Worm (Caenorhabditis elegans) whole organism, L1 larva: ENCODE results near the gene ZK686.2.
A peak's percentile ranks its signal among the peaks of the same experiment; 100 is the strongest.

ENCODE experiments used
- C16A3.4 ChIP-seq: fragments of 150-350 bp; optimal IDR thresholded peaks from 2 replicates; lab custom pipeline; 2014; ENCODE audit warnings: missing biosample characterization, missing genetic modification characterization
- C34B4.2 ChIP-seq: sonication (generic microtip); optimal IDR thresholded peaks from 2 replicates; lab custom pipeline; 2017; ENCODE audit warnings: mild to moderate bottlenecking, missing genetic modification characterization, missing compliant biosample characterization
- F16B12.6 ChIP-seq: fragments of 150-350 bp; optimal IDR thresholded peaks from 2 replicates; lab custom pipeline; 2014; ENCODE audit warnings: missing biosample characterization, missing genetic modification characterization
- Y116A8C.19 ChIP-seq: sonication (generic microtip); optimal IDR thresholded peaks from 2 replicates; lab custom pipeline; 2016; ENCODE audit warnings: missing compliant biosample characterization, missing genetic modification characterization, borderline replicate concordance
- aha-1 ChIP-seq: fragments of 150-350 bp; optimal IDR thresholded peaks from 2 replicates; lab custom pipeline; 2014; ENCODE audit warnings: missing biosample characterization, missing genetic modification characterization
- ama-1 ChIP-seq: fragments of 150-350 bp; optimal IDR thresholded peaks from 2 replicates; lab custom pipeline; 2014
- blmp-1 ChIP-seq: fragments of 150-350 bp; optimal IDR thresholded peaks from 2 replicates; lab custom pipeline; 2014; ENCODE audit warnings: missing biosample characterization, missing genetic modification characterization
- ceh-63 ChIP-seq: fragments of 200-800 bp; sonication (Bioruptor generic); optimal IDR thresholded peaks from 2 replicates; lab custom pipeline; 2018; ENCODE audit warnings: mild to moderate bottlenecking, missing genetic modification characterization, missing compliant biosample characterization
- ces-1 ChIP-seq: fragments of 150-350 bp; optimal IDR thresholded peaks from 2 replicates; lab custom pipeline; 2014; ENCODE audit warnings: missing biosample characterization, missing genetic modification reagents, missing genetic modification characterization
- dpl-1 ChIP-seq, 3 experiments: fragments of 150-350 bp in 2 of 3; sonication (generic microtip) in 1 of 3; optimal IDR thresholded peaks; 2 replicates each; lab custom pipeline; 2014 to 2017; ENCODE audit warnings: missing biosample characterization in 3 of 3, missing genetic modification characterization in 3 of 3, missing genetic modification reagents in 3 of 3
- dsc-1 ChIP-seq: sonication (generic microtip); optimal IDR thresholded peaks from 2 replicates; lab custom pipeline; 2016; ENCODE audit warnings: mild to moderate bottlenecking, missing genetic modification characterization, missing compliant biosample characterization
- efl-3 ChIP-seq: fragments of 200-800 bp; sonication (Bioruptor generic); optimal IDR thresholded peaks from 2 replicates; lab custom pipeline; 2018; ENCODE audit warnings: mild to moderate bottlenecking, missing genetic modification characterization, missing compliant biosample characterization
- egl-27 ChIP-seq, 2 experiments: fragments of 150-350 bp in 1 of 2; sonication (generic microtip); optimal IDR thresholded peaks; 3 replicates each; lab custom pipeline; 2017 to 2018; ENCODE audit warnings: missing biosample characterization in 2 of 2, missing genetic modification characterization in 2 of 2, missing genetic modification reagents in 2 of 2
- elt-2 ChIP-seq: sonication (generic microtip); optimal IDR thresholded peaks from 2 replicates; lab custom pipeline; 2016; ENCODE audit warnings: missing genetic modification characterization, mild to moderate bottlenecking, inconsistent platforms, missing compliant biosample characterization, missing genetic modification reagents
- elt-3 ChIP-seq, 6 experiments: fragments of 150-350 bp in 1 of 6; sonication (generic microtip); optimal IDR thresholded peaks; 2 replicates each; lab custom pipeline; 2017 to 2018; ENCODE audit warnings: missing biosample characterization in 6 of 6, missing genetic modification characterization in 6 of 6, inconsistent platforms in 1 of 6
- fkh-10 ChIP-seq: sonication (generic microtip); optimal IDR thresholded peaks from 2 replicates; lab custom pipeline; 2017; ENCODE audit warnings: missing biosample characterization, missing genetic modification reagents, missing genetic modification characterization
- fkh-4 ChIP-seq: sonication (generic microtip); optimal IDR thresholded peaks from 2 replicates; lab custom pipeline; 2016; ENCODE audit warnings: missing compliant biosample characterization, missing genetic modification characterization, borderline replicate concordance
- fkh-8 ChIP-seq: sonication (generic microtip); optimal IDR thresholded peaks from 2 replicates; lab custom pipeline; 2016; ENCODE audit warnings: mild to moderate bottlenecking, missing genetic modification characterization, missing compliant biosample characterization
- fos-1 ChIP-seq: fragments of 150-350 bp; optimal IDR thresholded peaks from 2 replicates; lab custom pipeline; 2014; ENCODE audit warnings: missing biosample characterization, missing genetic modification characterization
- hlh-17 ChIP-seq: fragments of 200-800 bp; sonication (Bioruptor generic); optimal IDR thresholded peaks from 2 replicates; lab custom pipeline; 2018; ENCODE audit warnings: missing genetic modification characterization, mild to moderate bottlenecking, missing compliant biosample characterization, moderate library complexity, borderline replicate concordance
- hlh-4 ChIP-seq: sonication (generic microtip); optimal IDR thresholded peaks from 2 replicates; lab custom pipeline; 2016; ENCODE audit warnings: mild to moderate bottlenecking, missing genetic modification characterization, missing compliant biosample characterization
- hpl-2 ChIP-seq: fragments of 150-350 bp; optimal IDR thresholded peaks from 2 replicates; lab custom pipeline; 2014; ENCODE audit warnings: missing biosample characterization, missing genetic modification reagents, missing genetic modification characterization
- isw-1 ChIP-seq: fragments of 200-800 bp; sonication (Bioruptor generic); IDR thresholded peaks from 2 replicates; pipeline ENCODE4 v1.3.6; 2022; ENCODE audit warnings: missing genetic modification characterization, missing compliant biosample characterization
- jun-1 ChIP-seq: fragments of 150-350 bp; optimal IDR thresholded peaks from 2 replicates; lab custom pipeline; 2014; ENCODE audit warnings: missing biosample characterization, missing genetic modification reagents, missing genetic modification characterization
- lin-13 ChIP-seq: fragments of 150-350 bp; optimal IDR thresholded peaks from 2 replicates; lab custom pipeline; 2014; ENCODE audit warnings: missing biosample characterization, missing genetic modification reagents, missing genetic modification characterization
- lin-14 ChIP-seq: fragments of 200-800 bp; sonication (Bioruptor generic); optimal IDR thresholded peaks from 2 replicates; lab custom pipeline; 2018; ENCODE audit warnings: mild to moderate bottlenecking, missing genetic modification characterization, moderate library complexity, missing compliant biosample characterization
- lin-15B ChIP-seq: fragments of 150-350 bp; sonication (generic microtip); optimal IDR thresholded peaks from 3 replicates; lab custom pipeline; 2014; ENCODE audit warnings: missing biosample characterization, missing genetic modification characterization
- lin-35 ChIP-seq, 2 experiments: fragments of 150-350 bp; optimal IDR thresholded peaks; 2 replicates each; lab custom pipeline; 2014; ENCODE audit warnings: missing biosample characterization in 2 of 2, missing genetic modification characterization in 2 of 2, missing genetic modification reagents in 2 of 2
- lir-3 ChIP-seq: sonication (generic microtip); optimal IDR thresholded peaks from 2 replicates; lab custom pipeline; 2016; ENCODE audit warnings: mild to moderate bottlenecking, missing genetic modification characterization, moderate library complexity, missing compliant biosample characterization; ENCODE audit not compliant: poor library complexity
- lsy-2 ChIP-seq, 2 experiments: fragments of 150-350 bp; optimal IDR thresholded peaks; 2 replicates each; lab custom pipeline; 2014; ENCODE audit warnings: missing biosample characterization in 2 of 2, missing genetic modification characterization in 2 of 2
- mef-2 ChIP-seq: fragments of 150-350 bp; optimal IDR thresholded peaks from 2 replicates; lab custom pipeline; 2014; ENCODE audit warnings: missing biosample characterization, missing genetic modification characterization
- mep-1 ChIP-seq: fragments of 150-350 bp; optimal IDR thresholded peaks from 2 replicates; lab custom pipeline; 2014; ENCODE audit warnings: missing biosample characterization, missing genetic modification characterization
- nhr-12 ChIP-seq: sonication (generic microtip); optimal IDR thresholded peaks from 2 replicates; lab custom pipeline; 2017; ENCODE audit warnings: missing biosample characterization, missing genetic modification characterization
- nhr-19 ChIP-seq: fragments of 200-800 bp; sonication (Bioruptor generic); conservative IDR thresholded peaks from 2 replicates; pipeline ENCODE4 v1.3.6; 2022; ENCODE audit warnings: missing genetic modification characterization, missing compliant biosample characterization
- nhr-20 ChIP-seq: sonication (generic microtip); optimal IDR thresholded peaks from 2 replicates; lab custom pipeline; 2016; ENCODE audit warnings: mild to moderate bottlenecking, missing genetic modification characterization, missing compliant biosample characterization
- nhr-237 ChIP-seq: fragments of 150-350 bp; optimal IDR thresholded peaks from 2 replicates; lab custom pipeline; 2014; ENCODE audit warnings: missing biosample characterization, missing genetic modification characterization
- nhr-28 ChIP-seq: fragments of 150-350 bp; optimal IDR thresholded peaks from 2 replicates; lab custom pipeline; 2014; ENCODE audit warnings: missing biosample characterization, missing genetic modification characterization
- nhr-76 ChIP-seq: sonication (generic microtip); optimal IDR thresholded peaks from 2 replicates; lab custom pipeline; 2017; ENCODE audit warnings: missing biosample characterization, missing genetic modification characterization
- nhr-77 ChIP-seq: fragments of 150-350 bp; optimal IDR thresholded peaks from 2 replicates; lab custom pipeline; 2014; ENCODE audit warnings: missing biosample characterization, missing genetic modification characterization
- nhr-84 ChIP-seq: sonication (generic microtip); optimal IDR thresholded peaks from 2 replicates; lab custom pipeline; 2017; ENCODE audit warnings: missing biosample characterization, missing genetic modification characterization
- nhr-85 ChIP-seq: sonication (generic microtip); peaks from one replicate; lab custom pipeline; 2016; ENCODE audit warnings: missing genetic modification characterization, inconsistent platforms, missing compliant biosample characterization
- pax-3 ChIP-seq: fragments of 200-800 bp; sonication (Bioruptor generic); optimal IDR thresholded peaks from 2 replicates; lab custom pipeline; 2018; ENCODE audit warnings: mild to moderate bottlenecking, missing genetic modification characterization, moderate library complexity, missing compliant biosample characterization
- snpc-4 ChIP-seq: fragments of 150-350 bp; optimal IDR thresholded peaks from 2 replicates; lab custom pipeline; 2014; ENCODE audit warnings: missing biosample characterization, missing genetic modification characterization
- snu-23 ChIP-seq: sonication (generic microtip); optimal IDR thresholded peaks from 2 replicates; lab custom pipeline; 2016; ENCODE audit warnings: missing genetic modification characterization, missing compliant biosample characterization
- sptf-1 ChIP-seq: fragments of 150-350 bp; optimal IDR thresholded peaks from 2 replicates; lab custom pipeline; 2014; ENCODE audit warnings: missing biosample characterization, missing genetic modification characterization
- sup-37 ChIP-seq: fragments of 200-800 bp; sonication (Bioruptor generic); optimal IDR thresholded peaks from 2 replicates; lab custom pipeline; 2018; ENCODE audit warnings: mild to moderate bottlenecking, missing genetic modification characterization, missing compliant biosample characterization
- unc-130 ChIP-seq: fragments of 150-350 bp; optimal IDR thresholded peaks from 2 replicates; lab custom pipeline; 2017; ENCODE audit warnings: missing biosample characterization, missing genetic modification characterization, inconsistent platforms
- unc-62 ChIP-seq: fragments of 150-350 bp; optimal IDR thresholded peaks from 2 replicates; lab custom pipeline; 2014; ENCODE audit warnings: missing biosample characterization, missing genetic modification reagents, missing genetic modification characterization
- unc-98 ChIP-seq: fragments of 200-800 bp; sonication (Bioruptor generic); IDR thresholded peaks from 2 replicates; pipeline ENCODE4 v1.3.6; 2022; ENCODE audit warnings: missing genetic modification characterization, missing compliant biosample characterization
- vab-15 ChIP-seq: sonication (generic microtip); optimal IDR thresholded peaks from 2 replicates; lab custom pipeline; 2017; ENCODE audit warnings: missing genotype, mild to moderate bottlenecking, missing genetic modification characterization, missing compliant biosample characterization
- xbp-1 ChIP-seq: sonication (generic microtip); optimal IDR thresholded peaks from 2 replicates; lab custom pipeline; 2016; ENCODE audit warnings: missing genetic modification characterization, missing compliant biosample characterization
- zip-4 ChIP-seq: fragments of 200-800 bp; sonication (Bioruptor generic); optimal IDR thresholded peaks from 2 replicates; lab custom pipeline; 2018; ENCODE audit warnings: mild to moderate bottlenecking, missing genetic modification characterization, moderate library complexity, missing compliant biosample characterization

Gene ZK686.2

ce11 chrIII:7769965-7770364, 4.1 kb upstream of the ZK686.2 start, which contains the start of gene snu-23 (continued):
- TF ChIP-seq nhr-12 (tag; lab: Kevin White, UChicago): no peak
- TF ChIP-seq Y116A8C.19 (tag; lab: Kevin White, UChicago): no peak
- TF ChIP-seq elt-3 (tag; optimal IDR thresholded peaks at IDR 0.05; lab: Kevin White, UChicago): no peak
- TF ChIP-seq sptf-1 (tag; lab: Kevin White, UChicago): no peak
- no peak for TF ChIP-seq sup-37
- no peak for TF ChIP-seq egl-27 (tag; optimal IDR thresholded peaks at IDR 0.05; lab: Kevin White, UChicago)
- TF ChIP-seq nhr-20 (tag; lab: Kevin White, UChicago): no peak
- no peak for TF ChIP-seq C34B4.2 (tag; lab: Kevin White, UChicago)
- TF ChIP-seq hlh-4: no peak
- TF ChIP-seq fkh-8 (tag; lab: Kevin White, UChicago): no peak
- no peak for TF ChIP-seq nhr-19 (GFP tag; lab: Robert Waterston, UW)
- TF ChIP-seq nhr-77 (tag; lab: Kevin White, UChicago): no peak
- TF ChIP-seq nhr-237: no peak
- no peak for TF ChIP-seq C16A3.4
- TF ChIP-seq dsc-1 (tag; lab: Kevin White, UChicago): no peak
- no peak for TF ChIP-seq unc-98
- no peak for TF ChIP-seq fkh-4
- peak; percentile 10 to 48 (median 17) for TF ChIP-seq dpl-1 (GFP tag; optimal IDR thresholded peaks at IDR 0.05; lab: Kevin White, UChicago)
- TF ChIP-seq lin-14 (GFP tag; lab: Kevin White, UChicago): peak; percentile 24
- TF ChIP-seq zip-4: no peak
- no peak for TF ChIP-seq unc-62
- no peak for TF ChIP-seq nhr-85 (tag; lab: Kevin White, UChicago)
- TF ChIP-seq ceh-63 (GFP tag; lab: Kevin White, UChicago): no peak
- TF ChIP-seq mef-2 (tag; lab: Kevin White, UChicago): no peak
- no peak for TF ChIP-seq lir-3 (tag; lab: Kevin White, UChicago)
- peak; percentile 81 for TF ChIP-seq F16B12.6 (tag; lab: Kevin White, UChicago)
- no peak for TF ChIP-seq hlh-17 (GFP tag; lab: Kevin White, UChicago)
- peak; percentile 9 for TF ChIP-seq xbp-1 (tag; lab: Kevin White, UChicago)
- TF ChIP-seq blmp-1 (tag; lab: Kevin White, UChicago): peak; percentile 11
- TF ChIP-seq lsy-2 (tag; optimal IDR thresholded peaks at IDR 0.05; lab: Kevin White, UChicago): peak; percentile 84 to 97
- no peak for TF ChIP-seq nhr-76
- peak; percentile 35 for TF ChIP-seq snu-23 (GFP tag; lab: Kevin White, UChicago)
- TF ChIP-seq hpl-2 (GFP tag; lab: Kevin White, UChicago): no peak
- no peak for TF ChIP-seq ces-1 (GFP tag; lab: Kevin White, UChicago)
- TF ChIP-seq jun-1 (tag; lab: Kevin White, UChicago): no peak
- TF ChIP-seq snpc-4 (tag; lab: Kevin White, UChicago): no peak
- no peak for TF ChIP-seq aha-1
- no peak for TF ChIP-seq fkh-10 (GFP tag; lab: Kevin White, UChicago)
- no peak for TF ChIP-seq pax-3 (tag; lab: Kevin White, UChicago)
- TF ChIP-seq lin-35 (GFP tag; optimal IDR thresholded peaks at IDR 0.05; lab: Kevin White, UChicago): peak; percentile 58 to 59
- TF ChIP-seq unc-130 (tag; lab: Kevin White, UChicago): peak; percentile 35
- peak; percentile 46 for TF ChIP-seq mep-1
- TF ChIP-seq efl-3 (GFP tag; lab: Kevin White, UChicago): no peak
- TF ChIP-seq fos-1 (tag; lab: Kevin White, UChicago): no peak
- TF ChIP-seq lin-15B (tag; lab: Kevin White, UChicago): no peak
- no peak for TF ChIP-seq ama-1
- no peak for TF ChIP-seq elt-2 (tag; lab: Kevin White, UChicago)
- TF ChIP-seq isw-1 (GFP tag; lab: Robert Waterston, UW): no peak
- TF ChIP-seq lin-13 (GFP tag; lab: Kevin White, UChicago): no peak
- TF ChIP-seq nhr-84 (tag; lab: Kevin White, UChicago): no peak
- no peak for TF ChIP-seq vab-15 (tag; lab: Kevin White, UChicago)
- no peak for TF ChIP-seq nhr-28 (tag; lab: Kevin White, UChicago)
